Fruit fly (Drosophila melanogaster) whole organism, embryonic: ENCODE measurements around the gene Noa36.

ENCODE experiments used
- Atf3 ChIP-seq: fragments of 200-800 bp; sonication (Bioruptor generic); optimal IDR thresholded peaks from 3 replicates; lab custom pipeline; 2016; ENCODE audit warnings: missing biosample characterization, missing genetic modification characterization
- Atf6 ChIP-seq: fragments of 200-800 bp; sonication (Bioruptor generic); IDR thresholded peaks from 2 replicates; pipeline ENCODE4 v1.3.6; 2022; ENCODE audit warnings: missing biosample characterization, missing genetic modification characterization
- C15 ChIP-seq: fragments of 200-800 bp; sonication (Bioruptor generic); IDR thresholded peaks from 3 replicates; pipeline ENCODE4 v1.3.6; 2022; ENCODE audit warnings: missing biosample characterization, missing genetic modification characterization
- CG12071 ChIP-seq: fragments of 200-800 bp; sonication (Bioruptor generic); optimal IDR thresholded peaks from 3 replicates; lab custom pipeline; 2018; ENCODE audit warnings: missing biosample characterization, mild to moderate bottlenecking, missing genetic modification characterization
- CG12236 ChIP-seq: fragments of 200-800 bp; sonication (Bioruptor generic); optimal IDR thresholded peaks from 2 replicates; lab custom pipeline; 2016; ENCODE audit warnings: missing biosample characterization, missing genetic modification characterization
- CG12299 ChIP-seq: fragments of 200-800 bp; sonication (Bioruptor generic); optimal IDR thresholded peaks from 2 replicates; lab custom pipeline; 2018; ENCODE audit warnings: missing biosample characterization, mild to moderate bottlenecking, missing genetic modification characterization
- CG12942 ChIP-seq: fragments of 200-800 bp; sonication (Bioruptor generic); optimal IDR thresholded peaks from 3 replicates; lab custom pipeline; 2016; ENCODE audit warnings: missing biosample characterization, missing genetic modification characterization
- CG14965 ChIP-seq: fragments of 200-800 bp; sonication (Bioruptor generic); optimal IDR thresholded peaks from 2 replicates; lab custom pipeline; 2016; ENCODE audit warnings: missing biosample characterization, missing genetic modification characterization, borderline replicate concordance
- CG15479 ChIP-seq: fragments of 200-800 bp; sonication (Bioruptor generic); optimal IDR thresholded peaks from 3 replicates; lab custom pipeline; 2019; ENCODE audit warnings: missing biosample characterization, mild to moderate bottlenecking, missing genetic modification characterization, moderate library complexity
- CG1647 ChIP-seq: fragments of 200-800 bp; sonication (Bioruptor generic); optimal IDR thresholded peaks from 3 replicates; lab custom pipeline; 2016; ENCODE audit warnings: missing biosample characterization, missing genetic modification characterization
- CG17186 ChIP-seq: fragments of 200-800 bp; sonication (Bioruptor generic); optimal IDR thresholded peaks from 3 replicates; lab custom pipeline; 2017; ENCODE audit warnings: missing biosample characterization, missing genetic modification reagents, missing genetic modification characterization
- CG2678 ChIP-seq: fragments of 200-800 bp; sonication (Bioruptor generic); optimal IDR thresholded peaks from 3 replicates; lab custom pipeline; 2019; ENCODE audit warnings: missing biosample characterization, mild to moderate bottlenecking, missing genetic modification characterization, moderate library complexity
- CG2875 ChIP-seq: fragments of 200-800 bp; sonication (Bioruptor generic); optimal IDR thresholded peaks from 2 replicates; lab custom pipeline; 2017; ENCODE audit warnings: missing biosample characterization, mild to moderate bottlenecking, missing genetic modification characterization, missing genetic modification reagents
- CG3163 ChIP-seq: fragments of 200-800 bp; sonication (Bioruptor generic); optimal IDR thresholded peaks from 3 replicates; lab custom pipeline; 2016; ENCODE audit warnings: missing biosample characterization, missing genetic modification characterization
- CG33557 ChIP-seq: fragments of 200-800 bp; sonication (Bioruptor generic); optimal IDR thresholded peaks from 2 replicates; lab custom pipeline; 2019; ENCODE audit warnings: missing biosample characterization, mild to moderate bottlenecking, missing genetic modification characterization, moderate library complexity
- CG3847 ChIP-seq: fragments of 200-800 bp; sonication (Bioruptor generic); IDR thresholded peaks from 2 replicates; pipeline ENCODE4 v1.3.6; 2022; ENCODE audit warnings: missing biosample characterization, missing genetic modification characterization
- CG43689 ChIP-seq: fragments of 200-800 bp; sonication (Bioruptor generic); IDR thresholded peaks from 2 replicates; pipeline ENCODE4 v1.3.6; 2022; ENCODE audit warnings: missing biosample characterization, missing genetic modification characterization
- CG7963 ChIP-seq: fragments of 200-800 bp; sonication (Bioruptor generic); IDR thresholded peaks from 3 replicates; pipeline ENCODE4 v1.3.6; 2022; ENCODE audit warnings: missing biosample characterization, missing genetic modification characterization; ENCODE audit not compliant: partially characterized antibody
- CrebB ChIP-seq: fragments of 200-800 bp; sonication (Bioruptor generic); optimal IDR thresholded peaks from 3 replicates; lab custom pipeline; 2018; ENCODE audit warnings: missing biosample characterization, mild to moderate bottlenecking, missing genetic modification characterization
- Fer2 ChIP-seq: fragments of 200-800 bp; sonication (Bioruptor generic); optimal IDR thresholded peaks from 2 replicates; lab custom pipeline; 2018; ENCODE audit warnings: missing biosample characterization, mild to moderate bottlenecking, missing genetic modification characterization, moderate library complexity
- Hmr ChIP-seq: fragments of 200-800 bp; sonication (Bioruptor generic); optimal IDR thresholded peaks from 3 replicates; lab custom pipeline; 2017; ENCODE audit warnings: mild to moderate bottlenecking, missing biosample characterization, missing genetic modification reagents, missing genetic modification characterization
- Hsf ChIP-seq: fragments of 200-800 bp; sonication (Bioruptor generic); optimal IDR thresholded peaks from 3 replicates; lab custom pipeline; 2016; ENCODE audit warnings: missing biosample characterization, missing genetic modification characterization
- Med ChIP-seq: fragments of 200-800 bp; sonication (Bioruptor generic); peaks from one replicate; lab custom pipeline; 2016; ENCODE audit warnings: missing biosample characterization, missing genetic modification characterization, mild to moderate bottlenecking, inconsistent platforms, moderate library complexity
- Nf-YA ChIP-seq: fragments of 200-800 bp; sonication (Bioruptor generic); IDR thresholded peaks from 2 replicates; pipeline ENCODE4 v1.3.6; 2022; ENCODE audit warnings: missing biosample characterization, missing genetic modification characterization
- Opbp ChIP-seq: fragments of 200-800 bp; sonication (Bioruptor generic); IDR thresholded peaks from 3 replicates; pipeline ENCODE4 v1.3.6; 2022; ENCODE audit warnings: missing biosample characterization, missing genetic modification characterization; ENCODE audit not compliant: partially characterized antibody
- Optix ChIP-seq: fragments of 200-800 bp; sonication (Bioruptor generic); IDR thresholded peaks from 3 replicates; pipeline ENCODE4 v1.3.6; 2022; ENCODE audit warnings: missing biosample characterization, missing genetic modification characterization
- Pdp1 ChIP-seq, 2 experiments: fragments of 200-800 bp; sonication (Bioruptor generic); optimal IDR thresholded peaks; 3 replicates each; lab custom pipeline; 2016; ENCODE audit warnings: missing biosample characterization in 2 of 2, missing genetic modification characterization in 2 of 2, mild to moderate bottlenecking in 1 of 2, moderate library complexity in 1 of 2
- Rfx ChIP-seq: fragments of 200-800 bp; sonication (Bioruptor generic); IDR thresholded peaks from 2 replicates; pipeline ENCODE4 v1.3.6; 2022; ENCODE audit warnings: missing biosample characterization, missing genetic modification characterization
- Sox102F ChIP-seq: fragments of 200-800 bp; sonication (Bioruptor generic); optimal IDR thresholded peaks from 2 replicates; lab custom pipeline; 2018; ENCODE audit warnings: missing biosample characterization, mild to moderate bottlenecking, missing genetic modification characterization, moderate library complexity
- Trl ChIP-seq, 3 experiments: fragments of >200 bp in 2 of 3; fragments of 200-800 bp in 1 of 3; sonication (Bioruptor generic) in 1 of 3; optimal IDR thresholded peaks; 2 replicates in 1 of 3; 3 replicates in 2 of 3; lab custom pipeline; 2016 to 2017; ENCODE audit warnings: missing biosample characterization in 1 of 3, missing genetic modification characterization in 1 of 3
- aop ChIP-seq: fragments of 200-800 bp; sonication (Bioruptor generic); IDR thresholded peaks from 2 replicates; pipeline ENCODE4 v1.3.6; 2022; ENCODE audit warnings: missing biosample characterization, missing genetic modification characterization
- ato ChIP-seq: fragments of 200-800 bp; sonication (Bioruptor generic); IDR thresholded peaks from 2 replicates; pipeline ENCODE4 v1.3.6; 2022; ENCODE audit warnings: missing biosample characterization, missing genetic modification characterization; ENCODE audit not compliant: partially characterized antibody
- az2 ChIP-seq: fragments of 200-800 bp; sonication (Bioruptor generic); optimal IDR thresholded peaks from 3 replicates; lab custom pipeline; 2016; ENCODE audit warnings: missing biosample characterization, missing genetic modification characterization
- bcd ChIP-seq: fragments of 200-800 bp; sonication (Bioruptor generic); optimal IDR thresholded peaks from 2 replicates; lab custom pipeline; 2017; ENCODE audit warnings: missing biosample characterization, mild to moderate bottlenecking, missing genetic modification characterization
- btn ChIP-seq: fragments of 200-800 bp; sonication (Bioruptor generic); optimal IDR thresholded peaks from 2 replicates; lab custom pipeline; 2016; ENCODE audit warnings: missing biosample characterization, missing genetic modification characterization
- cad ChIP-seq: fragments of >200 bp; optimal IDR thresholded peaks from 2 replicates; lab custom pipeline; 2017; ENCODE audit warnings: missing biosample characterization, missing genetic modification characterization
- dmrt11E ChIP-seq: fragments of 200-800 bp; sonication (Bioruptor generic); optimal IDR thresholded peaks from 3 replicates; lab custom pipeline; 2018; ENCODE audit warnings: missing biosample characterization, mild to moderate bottlenecking, missing genetic modification characterization, moderate library complexity
- gce ChIP-seq: fragments of 200-800 bp; sonication (Bioruptor generic); IDR thresholded peaks from 3 replicates; pipeline ENCODE4 v1.3.6; 2022; ENCODE audit warnings: missing biosample characterization, missing genetic modification characterization
- luna ChIP-seq: fragments of 200-800 bp; sonication (Bioruptor generic); optimal IDR thresholded peaks from 2 replicates; lab custom pipeline; 2016; ENCODE audit warnings: missing biosample characterization, missing genetic modification characterization
- mirr ChIP-seq: fragments of 200-800 bp; sonication (Bioruptor generic); optimal IDR thresholded peaks from 3 replicates; lab custom pipeline; 2018; ENCODE audit warnings: missing biosample characterization, mild to moderate bottlenecking, missing genetic modification characterization
- nau ChIP-seq: fragments of 200-800 bp; sonication (Bioruptor generic); optimal IDR thresholded peaks from 3 replicates; lab custom pipeline; 2017; ENCODE audit warnings: missing biosample characterization, mild to moderate bottlenecking, missing genetic modification characterization, missing genetic modification reagents
- psq ChIP-seq: fragments of 200-800 bp; sonication (Bioruptor generic); optimal IDR thresholded peaks from 2 replicates; lab custom pipeline; 2017; ENCODE audit warnings: missing biosample characterization, missing genetic modification characterization
- schlank ChIP-seq: fragments of 200-800 bp; sonication (Bioruptor generic); optimal IDR thresholded peaks from 2 replicates; lab custom pipeline; 2018; ENCODE audit warnings: missing biosample characterization, mild to moderate bottlenecking, missing genetic modification characterization
- sisA ChIP-seq: fragments of 200-800 bp; sonication (Bioruptor generic); IDR thresholded peaks from 2 replicates; pipeline ENCODE4 v1.3.6; 2022; ENCODE audit warnings: missing biosample characterization, missing genetic modification characterization
- sqz ChIP-seq: fragments of 200-800 bp; sonication (Bioruptor generic); optimal IDR thresholded peaks from 3 replicates; lab custom pipeline; 2018; ENCODE audit warnings: missing biosample characterization, mild to moderate bottlenecking, missing genetic modification characterization
- stwl ChIP-seq: fragments of 200-800 bp; sonication (Bioruptor generic); optimal IDR thresholded peaks from 3 replicates; lab custom pipeline; 2018; ENCODE audit warnings: missing biosample characterization, mild to moderate bottlenecking, missing genetic modification characterization, moderate library complexity
- tll ChIP-seq, 2 experiments: fragments of 200-800 bp in 1 of 2; fragments of >200 bp in 1 of 2; sonication (Bioruptor generic) in 1 of 2; optimal IDR thresholded peaks; 2 replicates each; lab custom pipeline; 2017 to 2019; ENCODE audit warnings: missing biosample characterization in 2 of 2, missing genetic modification characterization in 2 of 2, mild to moderate bottlenecking in 1 of 2, moderate library complexity in 1 of 2
- yki ChIP-seq: fragments of >200 bp; optimal IDR thresholded peaks from 3 replicates; lab custom pipeline; 2018
- zen ChIP-seq: fragments of 200-800 bp; sonication (Bioruptor generic); optimal IDR thresholded peaks from 3 replicates; lab custom pipeline; 2018; ENCODE audit warnings: missing biosample characterization, mild to moderate bottlenecking, missing genetic modification characterization, moderate library complexity

Noa36 gene

DNA sequence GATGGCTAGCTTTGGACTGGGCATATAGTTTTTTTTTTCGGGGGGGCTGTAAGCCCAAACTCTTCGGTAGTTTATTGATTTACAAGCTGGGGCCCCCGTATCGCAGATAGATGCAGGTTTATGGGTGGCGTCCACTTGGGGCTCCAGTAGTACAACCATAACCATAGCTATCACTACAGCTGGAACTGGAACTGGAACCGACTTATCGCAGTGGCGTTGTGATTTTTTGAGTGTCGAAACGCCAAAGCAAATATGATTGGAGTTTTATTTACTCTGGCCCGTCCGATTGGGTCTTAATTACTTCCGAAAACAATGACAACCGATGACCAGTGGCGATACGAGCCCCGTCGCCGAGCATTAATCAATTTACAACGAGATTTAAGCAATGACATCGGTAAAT, 8.6 kb downstream of the Noa36 start (continued):
- TF ChIP-seq Hsf (GFP tag; lab: Kevin White, UChicago) (no peak), CG12236 (GFP tag; lab: Kevin White, UChicago) (no peak), C15 (GFP tag; lab: Robert Waterston, UW) (no peak), sqz (peak; percentile 57), CG2875 (GFP tag; lab: Kevin White, UChicago) (peak; percentile 68), CG3163 (no peak), Optix (GFP tag; lab: Robert Waterston, UW) (no peak), mirr (no peak), dmrt11E (peak; percentile 47), Atf3 (GFP tag; lab: Kevin White, UChicago) (no peak), CG14965 (GFP tag; lab: Kevin White, UChicago) (no peak), nau (GFP tag; lab: Kevin White, UChicago) (peak; percentile 60), stwl (tag; lab: Kevin White, UChicago) (no peak), Pdp1 (GFP tag; optimal IDR thresholded peaks at IDR 0.05; lab: Kevin White, UChicago) (no peak), psq (GFP tag; lab: Kevin White, UChicago) (no peak), Nf-YA (GFP tag; lab: Robert Waterston, UW) (no peak), btn (GFP tag; lab: Kevin White, UChicago) (no peak), yki (lab: Kevin White, UChicago) (no peak), Trl (optimal IDR thresholded peaks at IDR 0.05; lab: Kevin White, UChicago) (no peak), Trl (GFP tag; optimal IDR thresholded peaks at IDR 0.05; lab: Kevin White, UChicago) (peak; percentile 17), CG12942 (GFP tag; lab: Kevin White, UChicago) (peak; percentile 35), az2 (no peak)
- TF ChIP-seq, all 482 proteins: peak for 175

DNA sequence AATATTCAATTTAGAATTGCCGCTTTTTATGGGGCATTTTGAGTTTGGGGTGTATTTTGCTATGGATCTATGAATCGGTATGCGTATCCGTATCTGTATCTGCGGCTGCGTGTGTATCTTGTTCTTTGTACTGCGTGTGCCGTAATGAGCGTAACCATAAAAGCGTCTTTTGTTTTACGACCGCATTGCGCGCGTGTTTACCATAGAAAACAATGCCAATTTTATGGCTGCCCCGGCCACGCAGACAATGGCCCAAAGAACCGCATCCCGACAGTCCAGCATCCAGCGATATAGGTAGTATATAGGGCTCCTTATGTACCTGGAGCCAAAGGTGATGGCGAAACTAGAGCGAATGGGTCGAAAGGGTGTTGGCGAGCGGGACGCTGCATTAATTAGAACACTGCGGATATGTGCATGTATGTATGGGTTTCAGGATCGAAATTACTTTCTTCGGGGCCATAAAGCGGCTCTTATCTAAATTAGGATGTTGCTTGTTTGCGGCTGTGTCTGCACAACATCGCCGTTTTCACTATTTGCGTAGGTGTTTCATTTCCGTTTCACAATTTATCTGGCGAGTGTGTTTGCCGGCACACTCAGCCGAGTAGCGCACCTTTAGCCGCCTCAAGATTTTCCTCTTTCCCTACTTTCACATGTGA, 10.6 kb downstream of the Noa36 start:
- no peak for TF ChIP-seq az2
- TF ChIP-seq aop = no peak
- no peak for TF ChIP-seq CG12299 (tag; lab: Kevin White, UChicago)
- TF ChIP-seq Hmr (GFP tag; lab: Kevin White, UChicago) = peak; percentile 6
- TF ChIP-seq CG7963 (GFP tag; lab: Robert Waterston, UW) = no peak
- no peak for TF ChIP-seq Opbp
- TF ChIP-seq CG12071 (GFP tag; lab: Kevin White, UChicago) = peak; percentile 31
- no peak for TF ChIP-seq CG17186 (GFP tag; lab: Kevin White, UChicago)
- peak; percentile 70 for TF ChIP-seq zen (tag; lab: Kevin White, UChicago)
- TF ChIP-seq schlank (tag; lab: Kevin White, UChicago) = peak; percentile 26
- TF ChIP-seq CG15479 = peak; percentile 56
- no peak for TF ChIP-seq CG3847 (GFP tag; lab: Robert Waterston, UW)
- no peak for TF ChIP-seq ato (GFP tag; lab: Robert Waterston, UW)
- 0 out of 2 replicates have a peak, but pooled peaks have one; percentile 15 for TF ChIP-seq Atf6 (GFP tag; lab: Robert Waterston, UW)
- peak; percentile 64 for TF ChIP-seq Med (GFP tag; lab: Kevin White, UChicago)
- peak; percentile 17 for TF ChIP-seq CG2678
- TF ChIP-seq luna (GFP tag; lab: Kevin White, UChicago) = no peak
- no peak for TF ChIP-seq CG1647 (GFP tag; lab: Kevin White, UChicago)
- no peak for TF ChIP-seq CG43689 (GFP tag; lab: Robert Waterston, UW)
- peak; percentile 90 for TF ChIP-seq cad
- no peak for TF ChIP-seq Fer2
- TF ChIP-seq Sox102F (GFP tag; lab: Kevin White, UChicago) = no peak
- no peak for TF ChIP-seq gce
- TF ChIP-seq CrebB = no peak
- no peak for TF ChIP-seq bcd (GFP tag; lab: Kevin White, UChicago)
- TF ChIP-seq tll (GFP tag; optimal IDR thresholded peaks at IDR 0.05; lab: Kevin White, UChicago) = peak in 1 of 2 experiments; percentile 51
- TF ChIP-seq CG33557 (GFP tag; lab: Kevin White, UChicago) = no peak
- peak; percentile 16; the same call in 1 of the 2 replicates for TF ChIP-seq Rfx (GFP tag; lab: Robert Waterston, UW)
- TF ChIP-seq sisA (GFP tag; lab: Robert Waterston, UW) = no peak
